Fruit fly (Drosophila melanogaster) whole organism, prepupa: ENCODE results near the gene CG31368.

ENCODE experiments used
- Blimp-1 ChIP-seq: fragments of 200-800 bp; sonication (Bioruptor generic); optimal IDR thresholded peaks from 3 replicates; lab custom pipeline; 2017; ENCODE audit warnings: missing biosample characterization, missing genetic modification characterization, mild to moderate bottlenecking, moderate library complexity, missing genetic modification reagents
- CG10669 ChIP-seq: fragments of 200-800 bp; sonication (Bioruptor generic); optimal IDR thresholded peaks from 3 replicates; lab custom pipeline; 2018; ENCODE audit warnings: missing biosample characterization, mild to moderate bottlenecking, missing genetic modification characterization, moderate library complexity
- CG11902 ChIP-seq: fragments of 200-800 bp; sonication (Bioruptor generic); optimal IDR thresholded peaks from 3 replicates; lab custom pipeline; 2016; ENCODE audit warnings: missing biosample characterization, missing genetic modification characterization
- CG1621 ChIP-seq: fragments of 200-800 bp; sonication (Bioruptor generic); optimal IDR thresholded peaks from 3 replicates; lab custom pipeline; 2018; ENCODE audit warnings: missing biosample characterization, mild to moderate bottlenecking, missing genetic modification characterization
- CG16779 ChIP-seq: fragments of 200-800 bp; sonication (Bioruptor generic); optimal IDR thresholded peaks from 3 replicates; lab custom pipeline; 2017; ENCODE audit warnings: missing biosample characterization, mild to moderate bottlenecking, missing genetic modification characterization
- CG3032 ChIP-seq: fragments of 200-800 bp; optimal IDR thresholded peaks from 2 replicates; lab custom pipeline; 2019; ENCODE audit warnings: missing biosample characterization, mild to moderate bottlenecking, missing genetic modification characterization, moderate library complexity
- CG31627 ChIP-seq: fragments of 200-800 bp; sonication (Bioruptor generic); optimal IDR thresholded peaks from 3 replicates; lab custom pipeline; 2016; ENCODE audit warnings: missing biosample characterization, missing genetic modification characterization
- CG32006 ChIP-seq: fragments of 200-800 bp; sonication (Bioruptor generic); optimal IDR thresholded peaks from 3 replicates; lab custom pipeline; 2017; ENCODE audit warnings: missing biosample characterization, mild to moderate bottlenecking, missing genetic modification characterization
- CG34406 ChIP-seq: fragments of 200-800 bp; sonication (Bioruptor generic); optimal IDR thresholded peaks from 3 replicates; lab custom pipeline; 2016; ENCODE audit warnings: missing biosample characterization, missing genetic modification characterization
- CG3919 ChIP-seq: fragments of 200-800 bp; sonication (Bioruptor generic); optimal IDR thresholded peaks from 3 replicates; lab custom pipeline; 2016; ENCODE audit warnings: missing biosample characterization, missing genetic modification characterization
- CG4318 ChIP-seq: fragments of 200-800 bp; sonication (Bioruptor generic); optimal IDR thresholded peaks from 3 replicates; lab custom pipeline; 2017; ENCODE audit warnings: missing biosample characterization, mild to moderate bottlenecking, missing genetic modification characterization
- CG6163 ChIP-seq: fragments of 200-800 bp; sonication (Bioruptor generic); IDR thresholded peaks from 3 replicates; pipeline ENCODE4 v1.3.6; 2022; ENCODE audit warnings: missing biosample characterization, missing genetic modification characterization
- CG6276 ChIP-seq: fragments of 200-800 bp; sonication (Bioruptor generic); optimal IDR thresholded peaks from 2 replicates; lab custom pipeline; 2017; ENCODE audit warnings: missing biosample characterization, mild to moderate bottlenecking, missing genetic modification characterization
- CG7368 ChIP-seq: fragments of 200-800 bp; sonication (Bioruptor generic); optimal IDR thresholded peaks from 3 replicates; lab custom pipeline; 2016; ENCODE audit warnings: missing biosample characterization, missing genetic modification characterization
- CG8119 ChIP-seq: fragments of 200-800 bp; sonication (Bioruptor generic); IDR thresholded peaks from 3 replicates; pipeline ENCODE4 v1.3.6; 2022; ENCODE audit warnings: missing biosample characterization, missing genetic modification characterization
- CG8319 ChIP-seq: fragments of 200-800 bp; sonication (Bioruptor generic); optimal IDR thresholded peaks from 3 replicates; lab custom pipeline; 2016; ENCODE audit warnings: missing biosample characterization, missing genetic modification characterization
- CG8632 ChIP-seq: fragments of 200-800 bp; sonication (Bioruptor generic); optimal IDR thresholded peaks from 3 replicates; lab custom pipeline; 2016; ENCODE audit warnings: missing biosample characterization, missing genetic modification characterization
- CG9139 ChIP-seq: fragments of 200-800 bp; sonication (Bioruptor generic); optimal IDR thresholded peaks from 3 replicates; lab custom pipeline; 2017; ENCODE audit warnings: missing biosample characterization, mild to moderate bottlenecking, missing genetic modification characterization
- Eip78C ChIP-seq: fragments of 200-800 bp; sonication (Bioruptor generic); peaks from one replicate; lab custom pipeline; 2016; ENCODE audit warnings: missing biosample characterization, missing genetic modification characterization
- Ets21C ChIP-seq: fragments of 200-800 bp; sonication (Bioruptor generic); optimal IDR thresholded peaks from 3 replicates; lab custom pipeline; 2016; ENCODE audit warnings: missing biosample characterization, missing genetic modification characterization
- Ets96B ChIP-seq: fragments of 200-800 bp; optimal IDR thresholded peaks from 2 replicates; lab custom pipeline; 2019; ENCODE audit warnings: missing biosample characterization, mild to moderate bottlenecking, missing genetic modification characterization, moderate library complexity
- Hr38 ChIP-seq: sonication (Bioruptor generic); optimal IDR thresholded peaks from 2 replicates; lab custom pipeline; 2016; ENCODE audit warnings: missing biosample characterization, missing genetic modification characterization
- Hr4 ChIP-seq: fragments of 200-800 bp; sonication (Bioruptor generic); optimal IDR thresholded peaks from 3 replicates; lab custom pipeline; 2016; ENCODE audit warnings: missing biosample characterization, missing genetic modification characterization
- Lpt ChIP-seq: fragments of 200-800 bp; sonication (Bioruptor generic); optimal IDR thresholded peaks from 3 replicates; lab custom pipeline; 2016; ENCODE audit warnings: missing biosample characterization, missing genetic modification characterization
- Smox ChIP-seq: fragments of 200-800 bp; sonication (Bioruptor generic); optimal IDR thresholded peaks from 3 replicates; lab custom pipeline; 2016; ENCODE audit warnings: missing biosample characterization, missing genetic modification characterization
- Sox15 ChIP-seq: fragments of 200-800 bp; sonication (Bioruptor generic); optimal IDR thresholded peaks from 3 replicates; lab custom pipeline; 2016; ENCODE audit warnings: missing biosample characterization, missing genetic modification characterization
- achi ChIP-seq: fragments of 200-800 bp; sonication (Bioruptor generic); optimal IDR thresholded peaks from 3 replicates; lab custom pipeline; 2016; ENCODE audit warnings: missing biosample characterization, missing genetic modification characterization
- acj6 ChIP-seq: fragments of 200-800 bp; sonication (Bioruptor generic); optimal IDR thresholded peaks from 3 replicates; lab custom pipeline; 2016; ENCODE audit warnings: missing biosample characterization, missing genetic modification characterization
- dsx ChIP-seq: fragments of 200-800 bp; optimal IDR thresholded peaks from 3 replicates; lab custom pipeline; 2019; ENCODE audit warnings: missing biosample characterization, mild to moderate bottlenecking, missing genetic modification characterization, moderate library complexity; ENCODE audit not compliant: poor library complexity, severe bottlenecking
- eg ChIP-seq: fragments of 200-800 bp; sonication (Bioruptor generic); IDR thresholded peaks from 3 replicates; pipeline ENCODE4 v1.3.6; 2022; ENCODE audit warnings: missing biosample characterization, missing genetic modification characterization
- esn ChIP-seq: fragments of 200-800 bp; sonication (Bioruptor generic); optimal IDR thresholded peaks from 2 replicates; lab custom pipeline; 2016; ENCODE audit warnings: missing biosample characterization, mild to moderate bottlenecking, missing genetic modification characterization, moderate library complexity
- fd59A ChIP-seq: fragments of 200-800 bp; sonication (Bioruptor generic); optimal IDR thresholded peaks from 2 replicates; lab custom pipeline; 2017; ENCODE audit warnings: missing biosample characterization, mild to moderate bottlenecking, missing genetic modification characterization, missing genetic modification reagents
- fd85E ChIP-seq: fragments of 200-800 bp; sonication (Bioruptor generic); optimal IDR thresholded peaks from 3 replicates; lab custom pipeline; 2016; ENCODE audit warnings: missing biosample characterization, missing genetic modification characterization
- fkh ChIP-seq: fragments of 200-800 bp; sonication (Bioruptor generic); optimal IDR thresholded peaks from 3 replicates; lab custom pipeline; 2017; ENCODE audit warnings: missing biosample characterization, mild to moderate bottlenecking, missing genetic modification characterization, moderate library complexity
- lz ChIP-seq: fragments of 200-800 bp; sonication (Bioruptor generic); optimal IDR thresholded peaks from 3 replicates; lab custom pipeline; 2016; ENCODE audit warnings: missing biosample characterization, missing genetic modification characterization
- net ChIP-seq: fragments of 200-800 bp; sonication (Bioruptor generic); optimal IDR thresholded peaks from 3 replicates; lab custom pipeline; 2016; ENCODE audit warnings: missing biosample characterization, missing genetic modification characterization
- pdm3 ChIP-seq: fragments of 200-800 bp; sonication (Bioruptor generic); optimal IDR thresholded peaks from 3 replicates; lab custom pipeline; 2016; ENCODE audit warnings: missing biosample characterization, missing genetic modification characterization
- ss ChIP-seq, 2 experiments: fragments of 200-800 bp; sonication (Bioruptor generic); optimal IDR thresholded peaks; 2 replicates in 1 of 2; 3 replicates in 1 of 2; lab custom pipeline; 2017 to 2018; ENCODE audit warnings: mild to moderate bottlenecking in 2 of 2, missing biosample characterization in 2 of 2, missing genetic modification characterization in 2 of 2, moderate library complexity in 1 of 2
- svp ChIP-seq: fragments of 200-800 bp; sonication (Bioruptor generic); peaks from one replicate; lab custom pipeline; 2016; ENCODE audit warnings: missing biosample characterization, missing genetic modification characterization
- topi ChIP-seq: fragments of 200-800 bp; sonication (Bioruptor generic); optimal IDR thresholded peaks from 3 replicates; lab custom pipeline; 2016; ENCODE audit warnings: missing biosample characterization, missing genetic modification characterization
- vri ChIP-seq: fragments of 200-800 bp; sonication (Bioruptor generic); optimal IDR thresholded peaks from 3 replicates; lab custom pipeline; 2016; ENCODE audit warnings: missing biosample characterization, mild to moderate bottlenecking, missing genetic modification characterization

CG31368 gene

dm6 chr3R:11937427-11938114 is 55.0 kb downstream of the CG31368 start (continued):
- TF ChIP-seq Hr38 (GFP tag; lab: Kevin White, UChicago) (no peak), esn (GFP tag; lab: Kevin White, UChicago) (peak; percentile 56), fd85E (GFP tag; lab: Kevin White, UChicago) (peak; percentile 1), acj6 (GFP tag; lab: Kevin White, UChicago) (peak; percentile 42), vri (peak; percentile 21), CG11902 (GFP tag; lab: Kevin White, UChicago) (peak; percentile 35), fd59A (GFP tag; lab: Kevin White, UChicago) (no peak), CG4318 (GFP tag; lab: Kevin White, UChicago) (peak; percentile 16), CG31627 (GFP tag; lab: Kevin White, UChicago) (peak; percentile 34), CG34406 (GFP tag; lab: Kevin White, UChicago) (peak; percentile 32), CG1621 (tag; lab: Kevin White, UChicago) (no peak), achi (GFP tag; lab: Kevin White, UChicago) (peak; percentile 51), CG6276 (GFP tag; lab: Kevin White, UChicago) (peak; percentile 66), CG3032 (tag; lab: Kevin White, UChicago) (peak; percentile 34), svp (GFP tag; lab: Kevin White, UChicago) (peak; percentile 80), dsx (GFP tag; lab: Kevin White, UChicago) (peak; percentile 32), CG6163 (GFP tag; lab: Robert Waterston, UW) (peak; percentile 79), topi (peak; percentile 48), Sox15 (GFP tag; lab: Kevin White, UChicago) (no peak), Ets21C (GFP tag; lab: Kevin White, UChicago) (no peak), Smox (GFP tag; lab: Kevin White, UChicago) (peak; percentile 32), ss (GFP tag; optimal IDR thresholded peaks at IDR 0.05; lab: Kevin White, UChicago) (peak; percentile 15 to 25), lz (GFP tag; lab: Kevin White, UChicago) (peak; percentile 48), eg (GFP tag; lab: Robert Waterston, UW) (peak; percentile 79), CG8319 (peak; percentile 11), Ets96B (tag; lab: Kevin White, UChicago) (peak; percentile 24), CG3919 (GFP tag; lab: Kevin White, UChicago) (peak; percentile 70), CG32006 (peak; percentile 60), Lpt (GFP tag; lab: Kevin White, UChicago) (peak; percentile 45), fkh (GFP tag; lab: Kevin White, UChicago) (no peak), Blimp-1 (GFP tag; lab: Kevin White, UChicago) (no peak), Hr4 (GFP tag; lab: Kevin White, UChicago) (peak; percentile 50), CG8119 (GFP tag; lab: Robert Waterston, UW) (peak; percentile 68), CG8632 (peak; percentile 47), pdm3 (GFP tag; lab: Kevin White, UChicago) (peak; percentile 36), net (peak; percentile 33), CG16779 (tag; lab: Kevin White, UChicago) (no peak), CG10669 (GFP tag; lab: Kevin White, UChicago) (peak; percentile 38), Eip78C (peak; percentile 77), CG7368 (GFP tag; lab: Kevin White, UChicago) (peak; percentile 40), CG9139 (GFP tag; lab: Kevin White, UChicago) (no peak)
